Worm (Caenorhabditis elegans) whole organism, L4 larva: ENCODE results near the gene ZK218.5.

Source experiments
- D1046.2 ChIP-seq: fragments of 200-800 bp; sonication (Bioruptor generic); IDR thresholded peaks from 2 replicates; pipeline ENCODE4 v1.3.6; 2022; ENCODE audit warnings: missing genetic modification characterization, missing compliant biosample characterization
- F26F4.8 ChIP-seq: fragments of 200-800 bp; sonication (Bioruptor generic); conservative IDR thresholded peaks from 2 replicates; pipeline ENCODE4 v1.3.6; 2022; ENCODE audit warnings: missing genetic modification characterization, missing compliant biosample characterization
- F49E8.2 ChIP-seq: sonication (generic microtip); optimal IDR thresholded peaks from 2 replicates; lab custom pipeline; 2016; ENCODE audit warnings: missing compliant biosample characterization, mild to moderate bottlenecking, missing genetic modification characterization, borderline replicate concordance
- Y5F2A.4 ChIP-seq: fragments of 200-800 bp; sonication (Bioruptor generic); optimal IDR thresholded peaks from 2 replicates; lab custom pipeline; 2018; ENCODE audit warnings: mild to moderate bottlenecking, missing genetic modification characterization, missing compliant biosample characterization
- Y75B8A.6 ChIP-seq: fragments of 200-800 bp; sonication (Bioruptor generic); IDR thresholded peaks from 2 replicates; pipeline ENCODE4 v1.3.6; 2022; ENCODE audit warnings: missing genetic modification reagents, missing genetic modification characterization, missing compliant biosample characterization
- ama-1 ChIP-seq: fragments of 150-350 bp; optimal IDR thresholded peaks from 2 replicates; lab custom pipeline; 2014; ENCODE audit warnings: inconsistent platforms, mixed read lengths
- ceh-20 ChIP-seq: fragments of 200-800 bp; sonication (Bioruptor generic); IDR thresholded peaks from 2 replicates; pipeline ENCODE4 v1.3.6; 2022; ENCODE audit warnings: missing genetic modification reagents, missing genetic modification characterization, missing compliant biosample characterization
- ceh-62 ChIP-seq: sonication (generic microtip); optimal IDR thresholded peaks from 2 replicates; lab custom pipeline; 2017; ENCODE audit warnings: missing biosample characterization, missing genetic modification characterization
- cey-2 ChIP-seq: sonication (generic microtip); optimal IDR thresholded peaks from 3 replicates; lab custom pipeline; 2017; ENCODE audit warnings: missing genetic modification characterization, mild to moderate bottlenecking, missing compliant biosample characterization, antibody characterized with exemption, borderline replicate concordance; ENCODE audit not compliant: insufficient read depth
- daf-16 ChIP-seq, 3 experiments: sonication (generic microtip); optimal IDR thresholded peaks; 2 replicates each; lab custom pipeline; 2016 to 2017; ENCODE audit warnings: missing genetic modification characterization in 3 of 3, missing genetic modification reagents in 3 of 3, mild to moderate bottlenecking in 2 of 3, missing compliant biosample characterization in 2 of 3, missing biosample characterization in 1 of 3, moderate library complexity in 1 of 3
- dmd-6 ChIP-seq: fragments of 200-800 bp; sonication (Bioruptor generic); IDR thresholded peaks from 2 replicates; pipeline ENCODE4 v1.3.6; 2022; ENCODE audit warnings: missing genetic modification reagents, missing genetic modification characterization, missing compliant biosample characterization
- dmd-9 ChIP-seq: fragments of 200-800 bp; sonication (Bioruptor generic); IDR thresholded peaks from 2 replicates; pipeline ENCODE4 v1.3.6; 2022; ENCODE audit warnings: missing genetic modification reagents, missing genetic modification characterization, missing compliant biosample characterization
- dpl-1 ChIP-seq: fragments of 150-350 bp; optimal IDR thresholded peaks from 2 replicates; lab custom pipeline; 2014; ENCODE audit warnings: missing biosample characterization, missing genetic modification reagents, missing genetic modification characterization
- fkh-10 ChIP-seq: fragments of 150-350 bp; optimal IDR thresholded peaks from 2 replicates; lab custom pipeline; 2014; ENCODE audit warnings: missing biosample characterization, missing genetic modification reagents, missing genetic modification characterization
- hlh-30 ChIP-seq: sonication (generic microtip); optimal IDR thresholded peaks from 2 replicates; lab custom pipeline; 2017; ENCODE audit warnings: antibody characterized with exemption, mild to moderate bottlenecking, missing genetic modification characterization, missing compliant biosample characterization; ENCODE audit not compliant: insufficient read depth
- hmg-1.1 ChIP-seq: fragments of 200-800 bp; sonication (Bioruptor generic); IDR thresholded peaks from 2 replicates; pipeline ENCODE4 v1.3.6; 2022; ENCODE audit warnings: missing genetic modification reagents, missing genetic modification characterization, missing compliant biosample characterization
- jun-1 ChIP-seq: fragments of 150-350 bp; optimal IDR thresholded peaks from 2 replicates; lab custom pipeline; 2014; ENCODE audit warnings: missing biosample characterization, missing genetic modification reagents, missing genetic modification characterization
- lim-7 ChIP-seq: fragments of 200-800 bp; sonication (Bioruptor generic); IDR thresholded peaks from 2 replicates; pipeline ENCODE4 v1.3.6; 2022; ENCODE audit warnings: missing genetic modification characterization, missing compliant biosample characterization
- lin-38 ChIP-seq: fragments of 200-800 bp; sonication (Bioruptor generic); IDR thresholded peaks from 2 replicates; pipeline ENCODE4 v1.3.6; 2022; ENCODE audit warnings: missing genetic modification reagents, missing genetic modification characterization, missing compliant biosample characterization
- mep-1 ChIP-seq: fragments of 150-350 bp; sonication (generic microtip); optimal IDR thresholded peaks from 3 replicates; lab custom pipeline; 2014; ENCODE audit warnings: missing biosample characterization, missing genetic modification characterization
- nhr-10 ChIP-seq: fragments of 150-350 bp; optimal IDR thresholded peaks from 2 replicates; lab custom pipeline; 2014; ENCODE audit warnings: missing biosample characterization, missing genetic modification characterization
- nhr-41 ChIP-seq: fragments of 200-800 bp; sonication (Bioruptor generic); IDR thresholded peaks from 2 replicates; pipeline ENCODE4 v1.3.6; 2022; ENCODE audit warnings: missing genetic modification reagents, missing genetic modification characterization, missing compliant biosample characterization
- nhr-76 ChIP-seq: fragments of 150-350 bp; optimal IDR thresholded peaks from 2 replicates; lab custom pipeline; 2014; ENCODE audit warnings: missing biosample characterization, missing genetic modification characterization
- pha-4 ChIP-seq, 2 experiments: fragments of 150-350 bp in 1 of 2; fragments of 200-800 bp in 1 of 2; sonication (Bioruptor generic) in 1 of 2; IDR thresholded peaks in 1 of 2; optimal IDR thresholded peaks in 1 of 2; 2 replicates each; pipeline versions ENCODE4 v1.3.6 to Lab custom; 2014 to 2022; ENCODE audit warnings: missing genetic modification characterization in 2 of 2, missing genetic modification reagents in 2 of 2, missing biosample characterization in 1 of 2, missing compliant biosample characterization in 1 of 2
- pqm-1 ChIP-seq: sonication (generic microtip); optimal IDR thresholded peaks from 2 replicates; lab custom pipeline; 2017; ENCODE audit warnings: missing biosample characterization, missing genetic modification characterization
- rbr-2 ChIP-seq: sonication (generic microtip); optimal IDR thresholded peaks from 2 replicates; lab custom pipeline; 2016; ENCODE audit warnings: missing genotype, missing genetic modification characterization, missing compliant biosample characterization
- set-16 ChIP-seq: fragments of 200-800 bp; sonication (Bioruptor generic); IDR thresholded peaks from 2 replicates; pipeline ENCODE4 v1.3.6; 2022; ENCODE audit warnings: missing genetic modification reagents, missing genetic modification characterization, missing compliant biosample characterization
- skn-1 ChIP-seq: fragments of 150-350 bp; optimal IDR thresholded peaks from 2 replicates; lab custom pipeline; 2014; ENCODE audit warnings: missing biosample characterization, missing genetic modification characterization
- snpc-1.2 ChIP-seq: fragments of 200-800 bp; sonication (Bioruptor generic); IDR thresholded peaks from 2 replicates; pipeline ENCODE4 v1.3.6; 2022; ENCODE audit warnings: missing genetic modification reagents, missing genetic modification characterization, missing compliant biosample characterization
- spr-3 ChIP-seq: fragments of 200-800 bp; sonication (Bioruptor generic); optimal IDR thresholded peaks from 2 replicates; lab custom pipeline; 2018; ENCODE audit warnings: mild to moderate bottlenecking, missing genetic modification characterization, missing compliant biosample characterization
- unc-39 ChIP-seq: sonication (generic microtip); optimal IDR thresholded peaks from 2 replicates; lab custom pipeline; 2017; ENCODE audit warnings: missing biosample characterization, missing genetic modification characterization
- vab-7 ChIP-seq: fragments of 200-800 bp; sonication (Bioruptor generic); IDR thresholded peaks from 2 replicates; pipeline ENCODE4 v1.3.6; 2022; ENCODE audit warnings: missing genetic modification reagents, missing genetic modification characterization, missing compliant biosample characterization
- zag-1 ChIP-seq: fragments of 150-350 bp; optimal IDR thresholded peaks from 2 replicates; lab custom pipeline; 2014; ENCODE audit warnings: missing biosample characterization, missing genetic modification characterization
- zfp-2 ChIP-seq: sonication (generic microtip); optimal IDR thresholded peaks from 2 replicates; lab custom pipeline; 2016; ENCODE audit warnings: mild to moderate bottlenecking, missing genetic modification characterization, missing compliant biosample characterization
- zip-2 ChIP-seq: fragments of 150-350 bp; optimal IDR thresholded peaks from 2 replicates; lab custom pipeline; 2014; ENCODE audit warnings: missing biosample characterization, missing genetic modification characterization
- ztf-11 ChIP-seq: fragments of 150-350 bp; optimal IDR thresholded peaks from 2 replicates; lab custom pipeline; 2014; ENCODE audit warnings: missing biosample characterization, missing genetic modification characterization

ZK218.5 gene

ce11 chrV:17068839-17069238, 32.1 kb upstream of the ZK218.5 start, which contains the start of gene T05E12.8 (continued):
- TF ChIP-seq F26F4.8 (GFP tag; lab: Robert Waterston, UW) (no peak), ztf-11 (tag; lab: Kevin White, UChicago) (no peak), ceh-62 (no peak)

DNA sequence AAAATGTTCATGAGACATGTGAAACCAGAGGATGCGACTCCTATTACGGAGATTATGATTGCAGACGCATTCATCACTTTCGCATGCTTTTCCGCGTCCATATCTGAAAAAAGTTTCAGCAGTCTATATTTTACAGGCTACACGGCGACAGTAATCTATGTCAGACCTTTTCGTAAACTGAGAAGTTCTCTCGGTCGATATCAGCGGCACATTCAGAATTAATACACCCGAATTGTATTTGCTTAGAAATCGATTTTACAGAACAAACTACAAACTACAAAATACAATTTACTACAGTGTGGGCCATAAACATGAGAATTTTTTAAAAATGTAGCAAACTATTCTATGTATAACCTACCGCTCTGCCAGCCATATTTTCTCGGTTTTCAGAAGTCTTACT, 29.4 kb upstream of the ZK218.5 start, which contains the start of gene srbc-14:
TSS of gene srbc-14 (minus strand) at position 101 of the 400 bp plus-strand sequence.
- TF ChIP-seq cey-2 = no peak
- no peak for TF ChIP-seq daf-16 (GFP tag; optimal IDR thresholded peaks at IDR 0.05; lab: Kevin White, UChicago)
- TF ChIP-seq daf-16 (tag; optimal IDR thresholded peaks at IDR 0.05; lab: Kevin White, UChicago) = no peak
- TF ChIP-seq dpl-1 (GFP tag; lab: Kevin White, UChicago) = no peak
- no peak for TF ChIP-seq lin-38 (GFP tag; lab: Robert Waterston, UW)
- TF ChIP-seq jun-1 (tag; lab: Kevin White, UChicago) = no peak

ce11 chrV:17075900-17076299, 25.0 kb upstream of the ZK218.5 start, which contains the start of gene str-125:
Gene str-125, minus strand, starts transcription at chrV:17076000.
- TF ChIP-seq rbr-2 (tag; lab: Kevin White, UChicago) = no peak
- TF ChIP-seq D1046.2 (GFP tag; lab: Robert Waterston, UW) = no peak
- TF ChIP-seq zfp-2 (tag; lab: Kevin White, UChicago) = no peak
- no peak for TF ChIP-seq pha-4 (GFP tag; IDR thresholded peaks at IDR 0.05; lab: Robert Waterston, UW)
- no peak for TF ChIP-seq pha-4 (tag; optimal IDR thresholded peaks at IDR 0.05; lab: Kevin White, UChicago)
- TF ChIP-seq F49E8.2 (tag; lab: Kevin White, UChicago) = no peak
- TF ChIP-seq pqm-1 = no peak
- no peak for TF ChIP-seq hlh-30 (tag; lab: Kevin White, UChicago)
- no peak for TF ChIP-seq set-16 (GFP tag; lab: Robert Waterston, UW)
- TF ChIP-seq ama-1 (lab: Kevin White, UChicago) = no peak
- TF ChIP-seq zag-1 (tag; lab: Kevin White, UChicago) = no peak
- TF ChIP-seq ceh-20 (GFP tag; lab: Robert Waterston, UW) = no peak
- TF ChIP-seq Y75B8A.6 (GFP tag; lab: Robert Waterston, UW) = no peak
- no peak for TF ChIP-seq zip-2 (tag; lab: Kevin White, UChicago)
- TF ChIP-seq vab-7 = no peak
- no peak for TF ChIP-seq F26F4.8 (GFP tag; lab: Robert Waterston, UW)
- no peak for TF ChIP-seq nhr-10 (tag; lab: Kevin White, UChicago)

ce11 chrV:17077889-17078288, 23.0 kb upstream of the ZK218.5 start, which contains the start of gene T05E12.3:
Gene T05E12.3, minus strand, starts transcription at chrV:17077989.
- TF ChIP-seq dmd-6 (GFP tag; lab: Robert Waterston, UW) = peak; percentile 58
- no peak for TF ChIP-seq hmg-1.1 (GFP tag; lab: Robert Waterston, UW)
- no peak for TF ChIP-seq set-16 (GFP tag; lab: Robert Waterston, UW)
- TF ChIP-seq skn-1 (tag; lab: Kevin White, UChicago) = no peak
- no peak for TF ChIP-seq spr-3 (GFP tag; lab: Kevin White, UChicago)
- TF ChIP-seq nhr-41 (GFP tag; lab: Robert Waterston, UW) = no peak

ce11 chrV:17079795-17080194, 21.1 kb upstream of the ZK218.5 start, which contains the start of gene srw-20:
Gene srw-20, minus strand, starts transcription at chrV:17079895.
- TF ChIP-seq lin-38 (GFP tag; lab: Robert Waterston, UW) (no peak), snpc-1.2 (GFP tag; lab: Robert Waterston, UW) (no peak), unc-39 (tag; lab: Kevin White, UChicago) (no peak), fkh-10 (GFP tag; lab: Kevin White, UChicago) (no peak), nhr-76 (no peak), lim-7 (no peak), dmd-9 (GFP tag; lab: Robert Waterston, UW) (no peak), mep-1 (tag; lab: Kevin White, UChicago) (no peak), Y5F2A.4 (GFP tag; lab: Kevin White, UChicago) (no peak)
